Worm (Caenorhabditis elegans): ENCODE data around the gene adm-2.

adm-2 gene

ce11 chrX:13739125-13739820 is 51.5 kb downstream of the adm-2 start (continued):
- TF ChIP-seq mxl-2 (GFP tag; conservative IDR thresholded peaks at IDR 0.05), result no peak
- TF ChIP-seq nhr-42 (GFP tag; IDR thresholded peaks at IDR 0.05), result no peak
- no peak for TF ChIP-seq saeg-2 (GFP tag; IDR thresholded peaks at IDR 0.05)
- peak; percentile 23 for TF ChIP-seq mxl-3 (GFP tag; optimal IDR thresholded peaks at IDR 0.05)
- no peak for TF ChIP-seq daf-19 (GFP tag; conservative IDR thresholded peaks at IDR 0.05)
- TF ChIP-seq daf-8 (GFP tag; IDR thresholded peaks at IDR 0.05), result no peak
- TF ChIP-seq nhr-28 (tag; optimal IDR thresholded peaks at IDR 0.05), result no peak
- no peak for TF ChIP-seq unc-39 (tag; optimal IDR thresholded peaks at IDR 0.05)
- TF ChIP-seq pqm-1 (tag; optimal IDR thresholded peaks at IDR 0.05), result no peak
- peak; percentile 42 to 69 for TF ChIP-seq mdl-1 (tag; optimal IDR thresholded peaks at IDR 0.05)
- no peak for TF ChIP-seq F26F4.8 (GFP tag; conservative IDR thresholded peaks at IDR 0.05)
- TF ChIP-seq tag-97 (GFP tag; IDR thresholded peaks at IDR 0.05), result no peak
- TF ChIP-seq set-16 (GFP tag; IDR thresholded peaks at IDR 0.05), result peak; percentile 94
- no peak for TF ChIP-seq ZK546.5 (tag; optimal IDR thresholded peaks at IDR 0.05)
- no peak for TF ChIP-seq dve-1 (tag; optimal IDR thresholded peaks at IDR 0.05; ENCODE audit: insufficient read depth)
- no peak for TF ChIP-seq nhr-11 (tag; optimal IDR thresholded peaks at IDR 0.05)
- no peak for TF ChIP-seq daf-16 (GFP tag; optimal IDR thresholded peaks at IDR 0.05)
- no peak for TF ChIP-seq daf-16 (tag; optimal IDR thresholded peaks at IDR 0.05)
- no peak for TF ChIP-seq duxl-1 (tag; optimal IDR thresholded peaks at IDR 0.05; ENCODE audit: poor library complexity)
- TF ChIP-seq lim-7 (GFP tag; IDR thresholded peaks at IDR 0.05), result no peak
- TF ChIP-seq hlh-11 (tag; optimal IDR thresholded peaks at IDR 0.05), result peak; percentile 66
- TF ChIP-seq ceh-32 (tag; optimal IDR thresholded peaks at IDR 0.05; ENCODE audit: poor library complexity), result no peak
- TF ChIP-seq lsy-2 (tag; optimal IDR thresholded peaks at IDR 0.05), result peak in 1 of 2 experiments; percentile 13
- TF ChIP-seq dmd-6 (GFP tag; IDR thresholded peaks at IDR 0.05), result peak; percentile 41
- TF ChIP-seq rbr-2 (tag; optimal IDR thresholded peaks at IDR 0.05), result peak; percentile 43
- no peak for TF ChIP-seq madf-9 (GFP tag; conservative IDR thresholded peaks at IDR 0.05)
- no peak for TF ChIP-seq daf-12 (tag; optimal IDR thresholded peaks at IDR 0.05)
- TF ChIP-seq nhr-6 (tag; optimal IDR thresholded peaks at IDR 0.05), result no peak
- TF ChIP-seq ztf-7 (tag; optimal IDR thresholded peaks at IDR 0.05), result no peak
- no peak for TF ChIP-seq ZK337.2 (GFP tag; IDR thresholded peaks at IDR 0.05)
- TF ChIP-seq unc-130 (GFP tag; optimal IDR thresholded peaks at IDR 0.05), result no peak
- TF ChIP-seq T26A8.4 (GFP tag; IDR thresholded peaks at IDR 0.05), result 0 out of 2 replicates have a peak, but pooled peaks have one; percentile 22

ce11 chrX:13743371-13743770 is 55.6 kb downstream of the adm-2 start:
- no peak for TF ChIP-seq F37D6.2 (tag; optimal IDR thresholded peaks at IDR 0.05)
- no peak for TF ChIP-seq aha-1 (tag)
- TF ChIP-seq fkh-10 (GFP tag; optimal IDR thresholded peaks at IDR 0.05), result no peak
- no peak for TF ChIP-seq F49E8.2 (tag; optimal IDR thresholded peaks at IDR 0.05; ENCODE audit: borderline replicate concordance)
- TF ChIP-seq lin-39 (tag; optimal IDR thresholded peaks at IDR 0.05), result no peak
- no peak for TF ChIP-seq ZK546.5 (tag; optimal IDR thresholded peaks at IDR 0.05)
- TF ChIP-seq egl-27 (tag; optimal IDR thresholded peaks at IDR 0.05), result no peak
- no peak for TF ChIP-seq egl-43 (GFP tag; IDR thresholded peaks at IDR 0.05)
- no peak for TF ChIP-seq D1046.2 (GFP tag; IDR thresholded peaks at IDR 0.05)
- no peak for TF ChIP-seq nhr-111 (GFP tag; optimal IDR thresholded peaks at IDR 0.05)
- TF ChIP-seq Y105C5A.15 (GFP tag; IDR thresholded peaks at IDR 0.05), result no peak
- TF ChIP-seq zag-1 (tag; optimal IDR thresholded peaks at IDR 0.05), result no peak
- no peak for TF ChIP-seq ceh-32 (tag; optimal IDR thresholded peaks at IDR 0.05; ENCODE audit: poor library complexity)
- TF ChIP-seq T26A8.4 (GFP tag; IDR thresholded peaks at IDR 0.05), result no peak
- TF ChIP-seq nhr-42 (GFP tag; IDR thresholded peaks at IDR 0.05), result no peak
- no peak for TF ChIP-seq duxl-1 (tag; optimal IDR thresholded peaks at IDR 0.05; ENCODE audit: poor library complexity)
- no peak for TF ChIP-seq nhr-237 (tag; optimal IDR thresholded peaks at IDR 0.05)
- no peak for TF ChIP-seq Y5F2A.4 (GFP tag; optimal IDR thresholded peaks at IDR 0.05)
- TF ChIP-seq spr-3 (GFP tag; optimal IDR thresholded peaks at IDR 0.05), result no peak
- no peak for TF ChIP-seq daf-12 (tag; optimal IDR thresholded peaks at IDR 0.05)
